Fruit fly (Drosophila melanogaster) whole organism, pupa: ENCODE data around the gene Arc42.
A peak's percentile ranks its signal among the peaks of the same experiment; 100 is the strongest.

Source experiments
- CG10348 ChIP-seq: fragments of 200-800 bp; sonication (Bioruptor generic); IDR thresholded peaks from 2 replicates; pipeline ENCODE4 v1.3.6; 2022; ENCODE audit warnings: missing biosample characterization, missing genetic modification characterization
- CG12605 ChIP-seq: fragments of 200-800 bp; sonication (Bioruptor generic); IDR thresholded peaks from 2 replicates; pipeline ENCODE4 v1.3.6; 2022; ENCODE audit warnings: missing biosample characterization, missing genetic modification characterization
- CG13204 ChIP-seq: fragments of 200-800 bp; sonication (Bioruptor generic); optimal IDR thresholded peaks from 2 replicates; lab custom pipeline; 2018; ENCODE audit warnings: missing biosample characterization, mild to moderate bottlenecking, missing genetic modification characterization, moderate library complexity
- CG14655 ChIP-seq: fragments of 200-800 bp; sonication (Bioruptor generic); optimal IDR thresholded peaks from 3 replicates; lab custom pipeline; 2017; ENCODE audit warnings: mild to moderate bottlenecking, missing biosample characterization, missing genetic modification reagents, missing genetic modification characterization
- CG15710 ChIP-seq: fragments of 200-800 bp; sonication (Bioruptor generic); optimal IDR thresholded peaks from 2 replicates; lab custom pipeline; 2018; ENCODE audit warnings: missing biosample characterization, mild to moderate bottlenecking, missing genetic modification characterization, moderate library complexity
- CG17806 ChIP-seq: fragments of 200-800 bp; sonication (Bioruptor generic); optimal IDR thresholded peaks from 2 replicates; lab custom pipeline; 2018; ENCODE audit warnings: missing biosample characterization, mild to moderate bottlenecking, missing genetic modification characterization, moderate library complexity
- CG32121 ChIP-seq: fragments of 200-800 bp; sonication (Bioruptor generic); IDR thresholded peaks from 2 replicates; pipeline ENCODE4 v1.3.6; 2022; ENCODE audit warnings: missing biosample characterization, missing genetic modification characterization
- CG34367 ChIP-seq: fragments of 200-800 bp; sonication (Bioruptor generic); optimal IDR thresholded peaks from 2 replicates; lab custom pipeline; 2018; ENCODE audit warnings: missing biosample characterization, mild to moderate bottlenecking, missing genetic modification characterization
- CG4496 ChIP-seq: fragments of 200-800 bp; sonication (Bioruptor generic); IDR thresholded peaks from 3 replicates; pipeline ENCODE4 v1.3.6; 2022; ENCODE audit warnings: missing biosample characterization, missing genetic modification characterization
- CG8159 ChIP-seq: fragments of 200-800 bp; sonication (Bioruptor generic); optimal IDR thresholded peaks from 3 replicates; lab custom pipeline; 2018; ENCODE audit warnings: missing biosample characterization, mild to moderate bottlenecking, missing genetic modification characterization, moderate library complexity
- CG8301 ChIP-seq: fragments of 200-800 bp; sonication (Bioruptor generic); optimal IDR thresholded peaks from 2 replicates; lab custom pipeline; 2018; ENCODE audit warnings: missing biosample characterization, mild to moderate bottlenecking, missing genetic modification characterization
- CG9948 ChIP-seq: fragments of 200-800 bp; sonication (Bioruptor generic); optimal IDR thresholded peaks from 2 replicates; lab custom pipeline; 2018; ENCODE audit warnings: missing biosample characterization, mild to moderate bottlenecking, missing genetic modification characterization, moderate library complexity
- D1 ChIP-seq: fragments of 200-800 bp; sonication (Bioruptor generic); optimal IDR thresholded peaks from 2 replicates; lab custom pipeline; 2018; ENCODE audit warnings: missing biosample characterization, mild to moderate bottlenecking, missing genetic modification characterization, moderate library complexity
- EcR ChIP-seq: fragments of 200-800 bp; sonication (Bioruptor generic); optimal IDR thresholded peaks from 3 replicates; lab custom pipeline; 2019; ENCODE audit warnings: missing biosample characterization, missing genetic modification characterization, mild to moderate bottlenecking, moderate library complexity, missing genetic modification reagents
- Ets98B ChIP-seq: fragments of 200-800 bp; sonication (Bioruptor generic); IDR thresholded peaks from 2 replicates; pipeline ENCODE4 v1.3.6; 2022; ENCODE audit warnings: missing biosample characterization, missing genetic modification characterization
- Pif1A ChIP-seq: fragments of 200-800 bp; sonication (Bioruptor generic); optimal IDR thresholded peaks from 3 replicates; lab custom pipeline; 2016; ENCODE audit warnings: missing biosample characterization, missing genetic modification characterization
- Pif1B ChIP-seq: fragments of 200-800 bp; sonication (Bioruptor generic); optimal IDR thresholded peaks from 3 replicates; lab custom pipeline; 2016; ENCODE audit warnings: missing biosample characterization, missing genetic modification characterization
- Snoo ChIP-seq: fragments of 200-800 bp; sonication (Bioruptor generic); optimal IDR thresholded peaks from 3 replicates; lab custom pipeline; 2017; ENCODE audit warnings: missing biosample characterization, mild to moderate bottlenecking, missing genetic modification characterization, inconsistent platforms
- fd96Ca ChIP-seq: fragments of 200-800 bp; sonication (Bioruptor generic); IDR thresholded peaks from 3 replicates; pipeline ENCODE4 v1.3.6; 2022; ENCODE audit warnings: missing biosample characterization, missing genetic modification characterization
- gl ChIP-seq: fragments of 200-800 bp; sonication (Bioruptor generic); optimal IDR thresholded peaks from 2 replicates; lab custom pipeline; 2018; ENCODE audit warnings: missing biosample characterization, mild to moderate bottlenecking, missing genetic modification characterization
- rn ChIP-seq: fragments of 200-800 bp; sonication (Bioruptor generic); IDR thresholded peaks from 2 replicates; pipeline ENCODE4 v1.3.6; 2022; ENCODE audit warnings: missing biosample characterization, missing genetic modification characterization

Gene Arc42

dm6 chr3R:19877427-19878076 is at the start of gene Arc42, which contains the start of gene CG17186:
Arc42 (plus strand) TSS chr3R:19877737.
CG17186 (minus strand) TSS chr3R:19877514.
- TF ChIP-seq gl (tag; lab: Kevin White, UChicago) (peak; percentile 85), fd96Ca (GFP tag; lab: Robert Waterston, UW) (no peak), CG15710 (tag; lab: Kevin White, UChicago) (peak; percentile 1), CG32121 (GFP tag; lab: Robert Waterston, UW) (0 out of 2 replicates have a peak, but pooled peaks have one; percentile 16), CG14655 (no peak), CG10348 (GFP tag; lab: Robert Waterston, UW) (no peak), Ets98B (GFP tag; lab: Robert Waterston, UW) (no peak; the same call in 1 of the 2 replicates), CG8301 (tag; lab: Kevin White, UChicago) (peak; percentile 34), CG8159 (peak; percentile 34), EcR (GFP tag; lab: Kevin White, UChicago) (no peak), CG13204 (GFP tag; lab: Kevin White, UChicago) (peak; percentile 51), rn (GFP tag; lab: Robert Waterston, UW) (no peak), Pif1B (GFP tag; lab: Kevin White, UChicago) (peak; percentile 36), CG4496 (GFP tag; lab: Robert Waterston, UW) (peak; percentile 55; the same call in 2 of the 3 replicates), CG9948 (tag; lab: Kevin White, UChicago) (no peak), D1 (tag; lab: Kevin White, UChicago) (no peak), Pif1A (GFP tag; lab: Kevin White, UChicago) (peak; percentile 38), CG34367 (tag; lab: Kevin White, UChicago) (peak; percentile 29), CG17806 (tag; lab: Kevin White, UChicago) (peak; percentile 2), Snoo (tag; lab: Kevin White, UChicago) (no peak), CG12605 (GFP tag; lab: Robert Waterston, UW) (peak; percentile 66)

dm6 chr3R:19830973-19831372 is 46.6 kb upstream of the Arc42 start:
- no peak for TF ChIP-seq Ets98B (GFP tag; lab: Robert Waterston, UW)

DNA sequence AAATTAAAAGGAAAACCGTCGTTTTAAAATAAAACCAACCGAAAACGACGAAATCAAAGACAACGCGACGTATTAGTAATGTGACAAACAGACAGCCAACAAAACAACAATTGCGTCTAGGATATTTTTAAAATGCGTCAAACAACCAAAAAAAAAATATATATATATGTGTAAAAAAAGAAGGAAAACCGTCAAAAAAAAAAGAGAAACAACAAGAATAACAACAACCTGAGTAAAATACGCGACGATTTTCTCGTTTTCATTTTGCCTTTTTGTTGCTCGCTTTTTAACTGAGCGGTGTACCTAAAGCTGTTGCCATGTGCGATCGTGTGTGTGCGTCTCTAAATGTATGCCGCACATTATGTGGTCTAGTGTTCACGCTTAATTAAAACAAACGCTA is 44.0 kb upstream of the Arc42 start:
- no peak for TF ChIP-seq CG10348 (GFP tag; lab: Robert Waterston, UW)
- TF ChIP-seq CG8159, result no peak
- peak; percentile 65; the same call in 1 of the 2 replicates for TF ChIP-seq Ets98B (GFP tag; lab: Robert Waterston, UW)
- TF ChIP-seq fd96Ca (GFP tag; lab: Robert Waterston, UW), result peak; percentile 45; the same call in 1 of the 3 replicates
- TF ChIP-seq CG4496 (GFP tag; lab: Robert Waterston, UW), result peak; percentile 79
- TF ChIP-seq CG34367 (tag; lab: Kevin White, UChicago), result no peak
- TF ChIP-seq CG14655, result peak; percentile 34
- TF ChIP-seq CG32121 (GFP tag; lab: Robert Waterston, UW), result peak; percentile 85
- TF ChIP-seq CG12605 (GFP tag; lab: Robert Waterston, UW), result peak; percentile 42; the same call in 1 of the 2 replicates
- no peak for TF ChIP-seq Snoo (tag; lab: Kevin White, UChicago)

DNA sequence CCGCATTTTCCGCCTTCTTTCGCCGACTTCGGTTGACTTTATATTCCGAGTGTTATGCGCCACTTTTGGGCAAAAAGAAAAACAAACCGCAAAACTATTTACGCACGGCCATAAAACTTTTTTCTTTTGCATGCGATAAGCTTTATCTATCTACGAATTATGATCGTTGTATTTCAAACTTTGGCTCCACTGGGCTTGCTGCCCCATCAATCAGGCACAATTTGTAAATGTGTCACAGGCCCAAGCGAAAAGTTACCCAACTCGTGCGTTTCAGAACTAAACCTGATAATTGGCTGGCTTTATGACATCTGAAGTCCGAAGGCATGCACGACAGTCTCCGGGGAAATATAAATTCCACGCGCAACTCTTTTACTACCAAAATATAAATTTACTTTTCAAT is 43.6 kb upstream of the Arc42 start:
- TF ChIP-seq CG17806 (tag; lab: Kevin White, UChicago) (no peak), CG15710 (tag; lab: Kevin White, UChicago) (no peak), EcR (GFP tag; lab: Kevin White, UChicago) (no peak), CG13204 (GFP tag; lab: Kevin White, UChicago) (no peak), CG14655 (no peak), CG32121 (GFP tag; lab: Robert Waterston, UW) (no peak), D1 (tag; lab: Kevin White, UChicago) (no peak), Snoo (tag; lab: Kevin White, UChicago) (no peak), CG12605 (GFP tag; lab: Robert Waterston, UW) (no peak), CG4496 (GFP tag; lab: Robert Waterston, UW) (no peak), fd96Ca (GFP tag; lab: Robert Waterston, UW) (no peak)

DNA sequence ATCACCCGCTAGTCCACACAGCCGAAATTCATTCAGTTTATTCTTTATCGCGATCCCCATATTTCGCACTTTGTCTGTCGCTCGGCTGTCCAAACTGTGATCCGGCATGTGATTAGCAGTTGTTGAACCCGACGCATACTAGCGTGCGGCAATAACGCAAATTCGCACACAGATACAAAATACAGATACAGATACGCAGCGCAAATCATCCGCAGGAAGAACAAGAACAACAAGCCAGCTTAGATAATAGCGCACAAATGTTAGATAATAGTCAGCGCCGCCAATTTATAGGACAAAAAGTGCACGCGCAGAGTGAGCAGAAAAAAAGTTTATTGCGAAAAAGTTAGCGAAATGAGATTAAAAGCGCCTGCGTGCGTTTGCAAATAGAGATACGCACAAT is 42.6 kb upstream of the Arc42 start:
- TF ChIP-seq CG13204 (GFP tag; lab: Kevin White, UChicago) (no peak), Ets98B (GFP tag; lab: Robert Waterston, UW) (no peak), CG9948 (tag; lab: Kevin White, UChicago) (no peak), fd96Ca (GFP tag; lab: Robert Waterston, UW) (no peak)

- TF ChIP-seq CG15710 (tag; lab: Kevin White, UChicago), result no peak
- TF ChIP-seq D1 (tag; lab: Kevin White, UChicago), result no peak
- no peak for TF ChIP-seq CG10348 (GFP tag; lab: Robert Waterston, UW)
- TF ChIP-seq Pif1B (GFP tag; lab: Kevin White, UChicago), result peak; percentile 67
- peak; percentile 36 for TF ChIP-seq CG14655
- TF ChIP-seq CG4496 (GFP tag; lab: Robert Waterston, UW), result peak; percentile 84
- TF ChIP-seq Ets98B (GFP tag; lab: Robert Waterston, UW), result peak; percentile 75
- TF ChIP-seq CG12605 (GFP tag; lab: Robert Waterston, UW), result peak; percentile 80
- no peak for TF ChIP-seq CG8159
- TF ChIP-seq CG32121 (GFP tag; lab: Robert Waterston, UW), result peak; percentile 75
- TF ChIP-seq CG8301 (tag; lab: Kevin White, UChicago), result peak; percentile 28
- peak; percentile 18 for TF ChIP-seq CG34367 (tag; lab: Kevin White, UChicago)
- peak; percentile 13 for TF ChIP-seq Snoo (tag; lab: Kevin White, UChicago)
- TF ChIP-seq Pif1A (GFP tag; lab: Kevin White, UChicago), result peak; percentile 56
These were observed 40.9 kb upstream of the Arc42 start, which contains the start of gene bnl for dm6 chr3R:19836687-19837086. bnl (minus strand) TSS chr3R:19836817.
